Worm (Caenorhabditis elegans) whole organism, L4 larva: ENCODE data around the gene F46C5.7.

Source experiments
- F44E2.7 ChIP-seq: fragments of 200-800 bp; sonication (Bioruptor generic); IDR thresholded peaks from 2 replicates; pipeline ENCODE4 v2.1.2; 2022; ENCODE audit warnings: missing genetic modification characterization, missing compliant biosample characterization
- Y5F2A.4 ChIP-seq: fragments of 200-800 bp; sonication (Bioruptor generic); optimal IDR thresholded peaks from 2 replicates; lab custom pipeline; 2018; ENCODE audit warnings: mild to moderate bottlenecking, missing genetic modification characterization, missing compliant biosample characterization
- Y75B8A.6 ChIP-seq: fragments of 200-800 bp; sonication (Bioruptor generic); IDR thresholded peaks from 2 replicates; pipeline ENCODE4 v1.3.6; 2022; ENCODE audit warnings: missing genetic modification reagents, missing genetic modification characterization, missing compliant biosample characterization
- ZK337.2 ChIP-seq: fragments of 200-800 bp; sonication (Bioruptor generic); IDR thresholded peaks from 2 replicates; pipeline ENCODE4 v1.3.6; 2022; ENCODE audit warnings: missing genetic modification reagents, missing genetic modification characterization, missing compliant biosample characterization
- aha-1 ChIP-seq: fragments of 150-350 bp; peaks from one replicate; lab custom pipeline; 2014; ENCODE audit warnings: missing biosample characterization, missing genetic modification characterization
- ces-1 ChIP-seq: fragments of 150-350 bp; sonication (generic microtip); optimal IDR thresholded peaks from 4 replicates; lab custom pipeline; 2014; ENCODE audit warnings: missing biosample characterization, missing genetic modification reagents, missing genetic modification characterization
- daf-8 ChIP-seq: fragments of 200-800 bp; sonication (Bioruptor generic); IDR thresholded peaks from 2 replicates; pipeline ENCODE4 v1.3.6; 2022; ENCODE audit warnings: missing genetic modification characterization, missing compliant biosample characterization
- dmd-9 ChIP-seq: fragments of 200-800 bp; sonication (Bioruptor generic); IDR thresholded peaks from 2 replicates; pipeline ENCODE4 v1.3.6; 2022; ENCODE audit warnings: missing genetic modification reagents, missing genetic modification characterization, missing compliant biosample characterization
- egl-27 ChIP-seq: sonication (generic microtip); optimal IDR thresholded peaks from 3 replicates; lab custom pipeline; 2017; ENCODE audit warnings: missing biosample characterization, missing genetic modification reagents, missing genetic modification characterization
- hlh-11 ChIP-seq: fragments of 200-800 bp; sonication (Bioruptor generic); optimal IDR thresholded peaks from 2 replicates; lab custom pipeline; 2018; ENCODE audit warnings: mild to moderate bottlenecking, missing genetic modification characterization, missing compliant biosample characterization
- hlh-30 ChIP-seq: sonication (generic microtip); optimal IDR thresholded peaks from 2 replicates; lab custom pipeline; 2017; ENCODE audit warnings: antibody characterized with exemption, mild to moderate bottlenecking, missing genetic modification characterization, missing compliant biosample characterization; ENCODE audit not compliant: insufficient read depth
- lir-3 ChIP-seq: sonication (generic microtip); optimal IDR thresholded peaks from 2 replicates; lab custom pipeline; 2016; ENCODE audit warnings: mild to moderate bottlenecking, missing genetic modification characterization, missing compliant biosample characterization
- madf-5 ChIP-seq, 2 experiments: fragments of 200-800 bp; sonication (Bioruptor generic); IDR thresholded peaks; 2 replicates each; pipeline ENCODE4 v1.3.6; 2022; ENCODE audit warnings: missing compliant biosample characterization in 2 of 2, missing genetic modification characterization in 2 of 2
- madf-9 ChIP-seq: fragments of 200-800 bp; sonication (Bioruptor generic); conservative IDR thresholded peaks from 2 replicates; pipeline ENCODE4 v1.3.6; 2022; ENCODE audit warnings: missing genetic modification reagents, missing genetic modification characterization, missing compliant biosample characterization
- mdl-1 ChIP-seq, 2 experiments: fragments of 150-350 bp in 1 of 2; sonication (generic microtip) in 1 of 2; optimal IDR thresholded peaks; 2 replicates each; lab custom pipeline; 2014 to 2017; ENCODE audit warnings: missing biosample characterization in 2 of 2, missing genetic modification characterization in 2 of 2
- mep-1 ChIP-seq: fragments of 150-350 bp; sonication (generic microtip); optimal IDR thresholded peaks from 3 replicates; lab custom pipeline; 2014; ENCODE audit warnings: missing biosample characterization, missing genetic modification characterization
- mes-2 ChIP-seq: sonication (generic microtip); optimal IDR thresholded peaks from 2 replicates; lab custom pipeline; 2016; ENCODE audit warnings: missing genotype, mild to moderate bottlenecking, missing genetic modification characterization, missing compliant biosample characterization; ENCODE audit not compliant: poor library complexity, severe bottlenecking
- mxl-3 ChIP-seq: fragments of 200-800 bp; sonication (Bioruptor generic); optimal IDR thresholded peaks from 2 replicates; lab custom pipeline; 2018; ENCODE audit warnings: mild to moderate bottlenecking, missing genetic modification characterization, missing compliant biosample characterization
- nhr-10 ChIP-seq: fragments of 150-350 bp; optimal IDR thresholded peaks from 2 replicates; lab custom pipeline; 2014; ENCODE audit warnings: missing biosample characterization, missing genetic modification characterization
- nhr-102 ChIP-seq: sonication (generic microtip); optimal IDR thresholded peaks from 2 replicates; lab custom pipeline; 2016; ENCODE audit warnings: mild to moderate bottlenecking, missing genetic modification characterization, moderate library complexity, missing compliant biosample characterization
- nhr-25 ChIP-seq: sonication (generic microtip); optimal IDR thresholded peaks from 2 replicates; lab custom pipeline; 2017; ENCODE audit warnings: missing genetic modification characterization, mild to moderate bottlenecking, missing compliant biosample characterization, antibody characterized with exemption, moderate library complexity, borderline replicate concordance; ENCODE audit not compliant: insufficient read depth
- nhr-28 ChIP-seq: fragments of 150-350 bp; optimal IDR thresholded peaks from 2 replicates; lab custom pipeline; 2014; ENCODE audit warnings: missing biosample characterization, missing genetic modification characterization
- nhr-48 ChIP-seq: sonication (generic microtip); optimal IDR thresholded peaks from 2 replicates; lab custom pipeline; 2016; ENCODE audit warnings: mild to moderate bottlenecking, missing genetic modification characterization, missing compliant biosample characterization
- nhr-76 ChIP-seq: fragments of 150-350 bp; optimal IDR thresholded peaks from 2 replicates; lab custom pipeline; 2014; ENCODE audit warnings: missing biosample characterization, missing genetic modification characterization
- tag-97 ChIP-seq: fragments of 200-800 bp; sonication (Bioruptor generic); IDR thresholded peaks from 2 replicates; pipeline ENCODE4 v1.3.6; 2022; ENCODE audit warnings: missing genetic modification characterization, missing compliant biosample characterization
- tra-1 ChIP-seq: fragments of 200-800 bp; sonication (Bioruptor generic); IDR thresholded peaks from 2 replicates; pipeline ENCODE4 v1.3.6; 2022; ENCODE audit warnings: missing genetic modification reagents, missing genetic modification characterization, missing compliant biosample characterization
- unc-62 ChIP-seq, 3 experiments: fragments of 150-350 bp in 1 of 3; sonication (generic microtip); optimal IDR thresholded peaks in 2 of 3; peaks in 1 of 3; 1 replicate in 1 of 3; 2 replicates in 2 of 3; lab custom pipeline; 2014 to 2017; ENCODE audit warnings: missing biosample characterization in 3 of 3, missing genetic modification characterization in 3 of 3, missing genetic modification reagents in 3 of 3, missing genotype in 1 of 3
- zag-1 ChIP-seq: fragments of 150-350 bp; optimal IDR thresholded peaks from 2 replicates; lab custom pipeline; 2014; ENCODE audit warnings: missing biosample characterization, missing genetic modification characterization
- zip-11 ChIP-seq: fragments of 200-800 bp; sonication (Bioruptor generic); IDR thresholded peaks from 2 replicates; pipeline ENCODE4 v1.3.6; 2022; ENCODE audit warnings: missing genetic modification characterization, missing compliant biosample characterization

Gene F46C5.7

ce11 chrII:8845298-8845697, 6.2 kb downstream of the F46C5.7 start, which contains the start of gene agxt-1:
Gene agxt-1, plus strand, starts transcription at chrII:8845598.
- TF ChIP-seq nhr-102 (tag; lab: Kevin White, UChicago) (no peak), ces-1 (GFP tag; lab: Kevin White, UChicago) (no peak), tra-1 (GFP tag; lab: Robert Waterston, UW) (no peak), ZK337.2 (GFP tag; lab: Robert Waterston, UW) (no peak), tag-97 (GFP tag; lab: Robert Waterston, UW) (no peak), mes-2 (no peak), daf-8 (GFP tag; lab: Robert Waterston, UW) (no peak), Y75B8A.6 (GFP tag; lab: Robert Waterston, UW) (no peak)

ce11 chrII:8845932-8846331, 6.8 kb downstream of the F46C5.7 start:
- peak; percentile 57 for TF ChIP-seq hlh-11 (tag; lab: Kevin White, UChicago)
- TF ChIP-seq unc-62 (GFP tag; optimal IDR thresholded peaks at IDR 0.05 in 1 of 2; lab: Kevin White, UChicago) = no peak
- no peak for TF ChIP-seq unc-62 (tag; optimal IDR thresholded peaks at IDR 0.05; lab: Kevin White, UChicago)
- TF ChIP-seq nhr-28 (tag; lab: Kevin White, UChicago) = peak; percentile 62
- TF ChIP-seq hlh-30 (tag; lab: Kevin White, UChicago) = peak; percentile 47
- peak in 1 of 2 experiments; percentile 42 for TF ChIP-seq mdl-1 (tag; optimal IDR thresholded peaks at IDR 0.05; lab: Kevin White, UChicago)

ce11 chrII:8848984-8849383, 9.9 kb downstream of the F46C5.7 start:
- TF ChIP-seq unc-62 (GFP tag; optimal IDR thresholded peaks at IDR 0.05 in 1 of 2; lab: Kevin White, UChicago) (peak in 1 of 2 experiments; percentile 53), unc-62 (tag; optimal IDR thresholded peaks at IDR 0.05; lab: Kevin White, UChicago) (no peak), F44E2.7 (GFP tag; lab: Robert Waterston, UW) (no peak), aha-1 (peak; percentile 63)
- TF ChIP-seq, all 104 proteins: peak for 2

- TF ChIP-seq mep-1 (tag; lab: Kevin White, UChicago) = peak; percentile 19
- TF ChIP-seq zag-1 = no peak
- peak; percentile 44 for TF ChIP-seq nhr-25 (tag; lab: Kevin White, UChicago)
- TF ChIP-seq unc-62 (GFP tag; optimal IDR thresholded peaks at IDR 0.05 in 1 of 2; lab: Kevin White, UChicago) = peak in 1 of 2 experiments; percentile 8
- TF ChIP-seq unc-62 (tag; optimal IDR thresholded peaks at IDR 0.05; lab: Kevin White, UChicago) = no peak
- TF ChIP-seq nhr-28 (tag; lab: Kevin White, UChicago) = peak; percentile 21
These were observed 13.0 kb downstream of the F46C5.7 start, which contains the start of gene oac-46 for ce11 chrII:8851996-8852587. Gene oac-46, minus strand, starts transcription at chrII:8852096.

- TF ChIP-seq aha-1 = peak; percentile 54
- no peak for TF ChIP-seq daf-8 (GFP tag; lab: Robert Waterston, UW)
- TF ChIP-seq Y5F2A.4 = no peak
- TF ChIP-seq, all 104 proteins: peak for 1
These were observed 14.1 kb downstream of the F46C5.7 start for ce11 chrII:8853238-8853637.

- TF ChIP-seq egl-27 (tag; lab: Kevin White, UChicago) (no peak), nhr-48 (tag; lab: Kevin White, UChicago) (peak; percentile 68), nhr-10 (tag; lab: Kevin White, UChicago) (no peak), nhr-76 (tag; lab: Kevin White, UChicago) (no peak), hlh-11 (tag; lab: Kevin White, UChicago) (peak; percentile 60), nhr-28 (tag; lab: Kevin White, UChicago) (peak; percentile 47), madf-5 (GFP tag; IDR thresholded peaks at IDR 0.05; lab: Robert Waterston, UW) (no peak), mdl-1 (tag; optimal IDR thresholded peaks at IDR 0.05; lab: Kevin White, UChicago) (peak in 1 of 2 experiments; percentile 19), mxl-3 (GFP tag; lab: Kevin White, UChicago) (peak; percentile 33)
- TF ChIP-seq, all 104 proteins: peak for 5
These were observed 14.8 kb downstream of the F46C5.7 start for ce11 chrII:8853960-8854359.

ce11 chrII:8854874-8855273, 15.7 kb downstream of the F46C5.7 start:
- TF ChIP-seq dmd-9 (GFP tag; lab: Robert Waterston, UW) = no peak
- no peak for TF ChIP-seq madf-9
- no peak for TF ChIP-seq lir-3 (tag; lab: Kevin White, UChicago)
- TF ChIP-seq nhr-48 (tag; lab: Kevin White, UChicago) = no peak
- TF ChIP-seq zip-11 (GFP tag; lab: Robert Waterston, UW) = no peak
- TF ChIP-seq unc-62 (GFP tag; optimal IDR thresholded peaks at IDR 0.05 in 1 of 2; lab: Kevin White, UChicago) = peak in 1 of 2 experiments; percentile 81
- no peak for TF ChIP-seq unc-62 (tag; optimal IDR thresholded peaks at IDR 0.05; lab: Kevin White, UChicago)
- TF ChIP-seq, all 104 proteins: peak for 1
